Worm (Caenorhabditis elegans) whole organism, L4 larva: ENCODE measurements around the gene aptf-3.

Source experiments
- F10B5.3 ChIP-seq: sonication (generic microtip); optimal IDR thresholded peaks from 2 replicates; lab custom pipeline; 2016; ENCODE audit warnings: mild to moderate bottlenecking, missing genetic modification characterization, missing compliant biosample characterization
- F37D6.2 ChIP-seq: sonication (generic microtip); optimal IDR thresholded peaks from 2 replicates; lab custom pipeline; 2016; ENCODE audit warnings: mild to moderate bottlenecking, missing genetic modification characterization, missing compliant biosample characterization
- F44E2.7 ChIP-seq: fragments of 200-800 bp; sonication (Bioruptor generic); IDR thresholded peaks from 2 replicates; pipeline ENCODE4 v2.1.2; 2022; ENCODE audit warnings: missing genetic modification characterization, missing compliant biosample characterization
- F49E8.2 ChIP-seq: sonication (generic microtip); optimal IDR thresholded peaks from 2 replicates; lab custom pipeline; 2016; ENCODE audit warnings: missing compliant biosample characterization, mild to moderate bottlenecking, missing genetic modification characterization, borderline replicate concordance
- T26A8.4 ChIP-seq: fragments of 200-800 bp; sonication (Bioruptor generic); IDR thresholded peaks from 2 replicates; pipeline ENCODE4 v1.3.6; 2022; ENCODE audit warnings: missing genetic modification characterization, missing compliant biosample characterization
- Y5F2A.4 ChIP-seq: fragments of 200-800 bp; sonication (Bioruptor generic); optimal IDR thresholded peaks from 2 replicates; lab custom pipeline; 2018; ENCODE audit warnings: mild to moderate bottlenecking, missing genetic modification characterization, missing compliant biosample characterization
- ZK546.5 ChIP-seq, 2 experiments: sonication (generic microtip); optimal IDR thresholded peaks; 2 replicates each; lab custom pipeline; 2017; ENCODE audit warnings: missing biosample characterization in 2 of 2, missing genetic modification characterization in 2 of 2
- aha-1 ChIP-seq: fragments of 150-350 bp; peaks from one replicate; lab custom pipeline; 2014; ENCODE audit warnings: missing biosample characterization, missing genetic modification characterization
- aly-2 ChIP-seq: sonication (generic microtip); optimal IDR thresholded peaks from 2 replicates; lab custom pipeline; 2018; ENCODE audit warnings: missing biosample characterization, missing genetic modification characterization
- attf-4 ChIP-seq: sonication (generic microtip); optimal IDR thresholded peaks from 3 replicates; lab custom pipeline; 2017; ENCODE audit warnings: missing biosample characterization, missing genetic modification characterization
- ceh-28 ChIP-seq: fragments of 150-350 bp; optimal IDR thresholded peaks from 2 replicates; lab custom pipeline; 2014; ENCODE audit warnings: missing biosample characterization, missing genetic modification reagents, missing genetic modification characterization
- ceh-32 ChIP-seq: sonication (generic microtip); optimal IDR thresholded peaks from 2 replicates; lab custom pipeline; 2016; ENCODE audit warnings: mild to moderate bottlenecking, missing genetic modification characterization, missing compliant biosample characterization; ENCODE audit not compliant: poor library complexity
- ceh-44 ChIP-seq: fragments of 200-800 bp; sonication (Bioruptor generic); IDR thresholded peaks from 2 replicates; pipeline ENCODE4 v1.3.6; 2022; ENCODE audit warnings: missing genetic modification reagents, missing genetic modification characterization, missing compliant biosample characterization
- ces-1 ChIP-seq: fragments of 150-350 bp; sonication (generic microtip); optimal IDR thresholded peaks from 4 replicates; lab custom pipeline; 2014; ENCODE audit warnings: missing biosample characterization, missing genetic modification reagents, missing genetic modification characterization
- ctbp-1 ChIP-seq: fragments of 200-800 bp; sonication (Bioruptor generic); IDR thresholded peaks from 2 replicates; pipeline ENCODE4 v1.3.6; 2022; ENCODE audit warnings: missing genetic modification reagents, missing genetic modification characterization, missing compliant biosample characterization
- daf-16 ChIP-seq, 3 experiments: sonication (generic microtip); optimal IDR thresholded peaks; 2 replicates each; lab custom pipeline; 2016 to 2017; ENCODE audit warnings: missing genetic modification characterization in 3 of 3, missing genetic modification reagents in 3 of 3, mild to moderate bottlenecking in 2 of 3, missing compliant biosample characterization in 2 of 3, missing biosample characterization in 1 of 3, moderate library complexity in 1 of 3
- dmd-9 ChIP-seq: fragments of 200-800 bp; sonication (Bioruptor generic); IDR thresholded peaks from 2 replicates; pipeline ENCODE4 v1.3.6; 2022; ENCODE audit warnings: missing genetic modification reagents, missing genetic modification characterization, missing compliant biosample characterization
- dpl-1 ChIP-seq: fragments of 150-350 bp; optimal IDR thresholded peaks from 2 replicates; lab custom pipeline; 2014; ENCODE audit warnings: missing biosample characterization, missing genetic modification reagents, missing genetic modification characterization
- dve-1 ChIP-seq: sonication (generic microtip); optimal IDR thresholded peaks from 2 replicates; lab custom pipeline; 2017; ENCODE audit warnings: antibody characterized with exemption, mild to moderate bottlenecking, missing genetic modification characterization, missing compliant biosample characterization; ENCODE audit not compliant: insufficient read depth
- egl-43 ChIP-seq: fragments of 200-800 bp; sonication (Bioruptor generic); IDR thresholded peaks from 2 replicates; pipeline ENCODE4 v1.3.6; 2022; ENCODE audit warnings: missing genetic modification reagents, missing genetic modification characterization, missing compliant biosample characterization
- fkh-10 ChIP-seq: fragments of 150-350 bp; optimal IDR thresholded peaks from 2 replicates; lab custom pipeline; 2014; ENCODE audit warnings: missing biosample characterization, missing genetic modification reagents, missing genetic modification characterization
- hlh-11 ChIP-seq: fragments of 200-800 bp; sonication (Bioruptor generic); optimal IDR thresholded peaks from 2 replicates; lab custom pipeline; 2018; ENCODE audit warnings: mild to moderate bottlenecking, missing genetic modification characterization, missing compliant biosample characterization
- hlh-30 ChIP-seq: sonication (generic microtip); optimal IDR thresholded peaks from 2 replicates; lab custom pipeline; 2017; ENCODE audit warnings: antibody characterized with exemption, mild to moderate bottlenecking, missing genetic modification characterization, missing compliant biosample characterization; ENCODE audit not compliant: insufficient read depth
- lim-7 ChIP-seq: fragments of 200-800 bp; sonication (Bioruptor generic); IDR thresholded peaks from 2 replicates; pipeline ENCODE4 v1.3.6; 2022; ENCODE audit warnings: missing genetic modification characterization, missing compliant biosample characterization
- lin-1 ChIP-seq: fragments of 200-800 bp; sonication (Bioruptor generic); IDR thresholded peaks from 2 replicates; pipeline ENCODE4 v1.3.6; 2022; ENCODE audit warnings: missing genetic modification reagents, missing genetic modification characterization, missing compliant biosample characterization
- lin-29 ChIP-seq: fragments of 200-800 bp; sonication (Bioruptor generic); IDR thresholded peaks from 2 replicates; pipeline ENCODE4 v1.3.6; 2022; ENCODE audit warnings: missing genetic modification reagents, missing genetic modification characterization, missing compliant biosample characterization
- lir-3 ChIP-seq: sonication (generic microtip); optimal IDR thresholded peaks from 2 replicates; lab custom pipeline; 2016; ENCODE audit warnings: mild to moderate bottlenecking, missing genetic modification characterization, missing compliant biosample characterization
- lsy-2 ChIP-seq, 2 experiments: fragments of 150-350 bp in 1 of 2; sonication (generic microtip) in 1 of 2; optimal IDR thresholded peaks; 2 replicates each; lab custom pipeline; 2014 to 2017; ENCODE audit warnings: missing biosample characterization in 2 of 2, missing genetic modification characterization in 2 of 2
- mdl-1 ChIP-seq, 2 experiments: fragments of 150-350 bp in 1 of 2; sonication (generic microtip) in 1 of 2; optimal IDR thresholded peaks; 2 replicates each; lab custom pipeline; 2014 to 2017; ENCODE audit warnings: missing biosample characterization in 2 of 2, missing genetic modification characterization in 2 of 2
- mep-1 ChIP-seq: fragments of 150-350 bp; sonication (generic microtip); optimal IDR thresholded peaks from 3 replicates; lab custom pipeline; 2014; ENCODE audit warnings: missing biosample characterization, missing genetic modification characterization
- mxl-2 ChIP-seq: fragments of 200-800 bp; sonication (Bioruptor generic); conservative IDR thresholded peaks from 2 replicates; pipeline ENCODE4 v1.3.6; 2022; ENCODE audit warnings: missing genetic modification reagents, missing genetic modification characterization, missing compliant biosample characterization
- mxl-3 ChIP-seq: fragments of 200-800 bp; sonication (Bioruptor generic); optimal IDR thresholded peaks from 2 replicates; lab custom pipeline; 2018; ENCODE audit warnings: mild to moderate bottlenecking, missing genetic modification characterization, missing compliant biosample characterization
- nhr-25 ChIP-seq: sonication (generic microtip); optimal IDR thresholded peaks from 2 replicates; lab custom pipeline; 2017; ENCODE audit warnings: missing genetic modification characterization, mild to moderate bottlenecking, missing compliant biosample characterization, antibody characterized with exemption, moderate library complexity, borderline replicate concordance; ENCODE audit not compliant: insufficient read depth
- nhr-28 ChIP-seq: fragments of 150-350 bp; optimal IDR thresholded peaks from 2 replicates; lab custom pipeline; 2014; ENCODE audit warnings: missing biosample characterization, missing genetic modification characterization
- nhr-42 ChIP-seq: fragments of 200-800 bp; sonication (Bioruptor generic); IDR thresholded peaks from 2 replicates; pipeline ENCODE4 v1.3.6; 2022; ENCODE audit warnings: missing genetic modification characterization, missing compliant biosample characterization
- nhr-48 ChIP-seq: sonication (generic microtip); optimal IDR thresholded peaks from 2 replicates; lab custom pipeline; 2016; ENCODE audit warnings: mild to moderate bottlenecking, missing genetic modification characterization, missing compliant biosample characterization
- saeg-2 ChIP-seq: fragments of 200-800 bp; sonication (Bioruptor generic); IDR thresholded peaks from 2 replicates; pipeline ENCODE4 v1.3.6; 2022; ENCODE audit warnings: missing genetic modification reagents, missing genetic modification characterization, missing compliant biosample characterization
- skn-1 ChIP-seq: fragments of 150-350 bp; optimal IDR thresholded peaks from 2 replicates; lab custom pipeline; 2014; ENCODE audit warnings: missing biosample characterization, missing genetic modification characterization
- snpc-4 ChIP-seq: fragments of 150-350 bp; optimal IDR thresholded peaks from 2 replicates; lab custom pipeline; 2014; ENCODE audit warnings: missing biosample characterization, missing genetic modification characterization
- spr-1 ChIP-seq: sonication (generic microtip); optimal IDR thresholded peaks from 2 replicates; lab custom pipeline; 2016; ENCODE audit warnings: mild to moderate bottlenecking, missing genetic modification characterization, missing compliant biosample characterization
- tag-97 ChIP-seq: fragments of 200-800 bp; sonication (Bioruptor generic); IDR thresholded peaks from 2 replicates; pipeline ENCODE4 v1.3.6; 2022; ENCODE audit warnings: missing genetic modification characterization, missing compliant biosample characterization
- tra-1 ChIP-seq: fragments of 200-800 bp; sonication (Bioruptor generic); IDR thresholded peaks from 2 replicates; pipeline ENCODE4 v1.3.6; 2022; ENCODE audit warnings: missing genetic modification reagents, missing genetic modification characterization, missing compliant biosample characterization
- unc-62 ChIP-seq, 3 experiments: fragments of 150-350 bp in 1 of 3; sonication (generic microtip); optimal IDR thresholded peaks in 2 of 3; peaks in 1 of 3; 1 replicate in 1 of 3; 2 replicates in 2 of 3; lab custom pipeline; 2014 to 2017; ENCODE audit warnings: missing biosample characterization in 3 of 3, missing genetic modification characterization in 3 of 3, missing genetic modification reagents in 3 of 3, missing genotype in 1 of 3
- zag-1 ChIP-seq: fragments of 150-350 bp; optimal IDR thresholded peaks from 2 replicates; lab custom pipeline; 2014; ENCODE audit warnings: missing biosample characterization, missing genetic modification characterization
- zfp-2 ChIP-seq: sonication (generic microtip); optimal IDR thresholded peaks from 2 replicates; lab custom pipeline; 2016; ENCODE audit warnings: mild to moderate bottlenecking, missing genetic modification characterization, missing compliant biosample characterization

Gene aptf-3

DNA sequence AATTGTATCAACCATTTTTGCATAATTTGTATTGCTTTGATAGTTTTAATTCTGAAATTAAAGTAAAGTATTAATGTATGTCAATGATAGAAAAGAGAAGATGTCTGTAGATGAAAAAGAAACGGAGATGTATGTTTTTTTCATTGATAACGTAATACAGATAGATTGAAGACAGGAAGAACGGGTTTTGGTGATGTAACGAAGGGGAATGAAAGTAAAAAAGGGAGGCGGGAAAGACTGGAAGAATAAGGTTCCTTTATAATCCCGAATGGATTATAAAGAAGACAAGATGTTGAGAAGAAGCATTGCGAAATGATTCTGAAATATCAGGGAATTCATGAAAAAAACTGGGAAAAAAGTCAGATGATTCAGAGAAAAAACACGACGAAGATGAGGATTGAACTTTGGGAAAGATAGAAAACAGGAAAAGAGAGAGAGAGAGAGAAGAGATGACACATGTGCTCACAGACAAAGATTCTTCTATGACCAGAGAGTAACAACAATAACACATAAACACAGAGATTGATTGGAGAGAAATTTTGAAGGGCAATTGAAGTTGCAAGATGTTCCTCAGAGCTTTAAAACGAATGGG is 8.9 kb upstream of the aptf-3 start, which contains the start of gene F54C9.11 (continued):
- TF ChIP-seq dve-1 (tag; lab: Kevin White, UChicago) (peak; percentile 31), lir-3 (tag; lab: Kevin White, UChicago) (no peak), tra-1 (GFP tag; lab: Robert Waterston, UW) (no peak), dpl-1 (GFP tag; lab: Kevin White, UChicago) (no peak), zag-1 (tag; lab: Kevin White, UChicago) (no peak), mdl-1 (tag; optimal IDR thresholded peaks at IDR 0.05; lab: Kevin White, UChicago) (peak in 1 of 2 experiments; percentile 55), nhr-28 (tag; lab: Kevin White, UChicago) (peak; percentile 16), nhr-48 (tag; lab: Kevin White, UChicago) (peak; percentile 51), mxl-2 (GFP tag; lab: Robert Waterston, UW) (no peak), F37D6.2 (tag; lab: Kevin White, UChicago) (no peak), F10B5.3 (tag; lab: Kevin White, UChicago) (no peak), tag-97 (GFP tag; lab: Robert Waterston, UW) (no peak), ceh-32 (no peak), daf-16 (GFP tag; optimal IDR thresholded peaks at IDR 0.05; lab: Kevin White, UChicago) (peak in 1 of 2 experiments; percentile 57), daf-16 (tag; optimal IDR thresholded peaks at IDR 0.05; lab: Kevin White, UChicago) (no peak), lin-1 (GFP tag; lab: Robert Waterston, UW) (no peak), ZK546.5 (tag; optimal IDR thresholded peaks at IDR 0.05; lab: Kevin White, UChicago) (no peak)
- TF ChIP-seq, all 104 proteins: peak for 14

DNA sequence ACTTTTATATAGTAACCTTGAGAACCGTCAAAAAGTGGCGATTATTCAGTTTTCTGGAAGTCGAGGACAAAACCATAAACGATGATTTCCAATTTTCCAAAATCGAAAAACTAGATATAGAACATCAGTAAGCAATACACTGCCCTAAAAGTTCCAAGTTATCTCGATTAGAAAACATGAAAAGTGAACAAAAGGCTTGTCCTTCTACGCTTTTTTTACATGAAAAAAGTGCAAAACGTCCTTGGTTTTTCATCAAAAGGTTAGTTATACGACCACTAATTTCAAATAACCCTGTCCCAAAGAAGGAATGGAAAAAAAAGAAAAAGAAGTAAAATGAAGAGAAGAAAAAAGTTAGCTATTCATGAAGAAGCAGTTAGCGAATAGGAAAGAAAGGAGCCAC is 8.1 kb upstream of the aptf-3 start:
- no peak for TF ChIP-seq ceh-44 (GFP tag; lab: Robert Waterston, UW)
- no peak for TF ChIP-seq nhr-42 (GFP tag; lab: Robert Waterston, UW)
- no peak for TF ChIP-seq lim-7 (GFP tag; lab: Robert Waterston, UW)
- no peak for TF ChIP-seq F44E2.7
- TF ChIP-seq nhr-28 (tag; lab: Kevin White, UChicago), result no peak
- TF ChIP-seq nhr-25, result peak; percentile 51
- TF ChIP-seq saeg-2 (GFP tag; lab: Robert Waterston, UW), result no peak
- peak; percentile 73 for TF ChIP-seq aha-1 (tag; lab: Kevin White, UChicago)
- no peak for TF ChIP-seq zfp-2 (tag; lab: Kevin White, UChicago)
- TF ChIP-seq skn-1 (tag; lab: Kevin White, UChicago), result no peak

DNA sequence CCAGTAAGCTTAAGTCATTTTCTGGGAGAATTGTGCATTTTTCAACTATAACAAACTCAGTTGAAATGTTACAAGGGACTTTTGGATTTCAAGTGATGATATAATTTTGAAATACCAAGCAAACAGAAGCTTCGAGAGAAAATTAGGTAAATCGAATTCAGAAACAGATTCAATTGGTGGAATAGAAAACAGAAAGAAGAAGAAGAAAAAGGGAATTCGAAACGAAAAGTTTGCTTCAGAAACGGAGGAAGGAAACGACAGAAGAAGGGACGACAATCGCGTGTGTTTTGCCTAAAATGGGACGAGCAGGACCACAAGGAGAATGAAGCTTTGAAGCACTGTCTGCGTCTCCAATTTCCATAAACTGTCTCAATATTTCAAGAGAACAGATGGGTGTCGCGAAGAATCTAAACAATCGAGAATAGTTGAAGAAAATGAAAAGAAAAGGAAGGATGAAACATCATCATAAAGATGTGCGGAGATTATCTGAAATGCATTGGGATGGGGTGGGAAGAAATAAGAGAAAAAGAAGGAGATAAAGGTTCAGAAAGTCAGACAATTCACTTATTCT is 6.2 kb upstream of the aptf-3 start:
- TF ChIP-seq nhr-48 (tag; lab: Kevin White, UChicago) (no peak), lsy-2 (tag; optimal IDR thresholded peaks at IDR 0.05; lab: Kevin White, UChicago) (peak; percentile 8 to 14), ceh-28 (tag; lab: Kevin White, UChicago) (no peak), ces-1 (GFP tag; lab: Kevin White, UChicago) (peak; percentile 86), egl-43 (GFP tag; lab: Robert Waterston, UW) (no peak), aha-1 (tag; lab: Kevin White, UChicago) (peak; percentile 94), hlh-30 (tag; lab: Kevin White, UChicago) (no peak), ctbp-1 (GFP tag; lab: Robert Waterston, UW) (no peak; the same call in 1 of the 2 replicates), unc-62 (GFP tag; optimal IDR thresholded peaks at IDR 0.05 in 1 of 2; lab: Kevin White, UChicago) (peak in 1 of 2 experiments; percentile 85), unc-62 (tag; optimal IDR thresholded peaks at IDR 0.05; lab: Kevin White, UChicago) (no peak), fkh-10 (GFP tag; lab: Kevin White, UChicago) (peak; percentile 26), attf-4 (tag; lab: Kevin White, UChicago) (no peak), hlh-11 (tag; lab: Kevin White, UChicago) (no peak), Y5F2A.4 (no peak), ZK546.5 (tag; optimal IDR thresholded peaks at IDR 0.05; lab: Kevin White, UChicago) (no peak), F49E8.2 (tag; lab: Kevin White, UChicago) (no peak), dve-1 (tag; lab: Kevin White, UChicago) (peak; percentile 13), dmd-9 (GFP tag; lab: Robert Waterston, UW) (no peak), aly-2 (tag; lab: Kevin White, UChicago) (no peak), spr-1 (no peak), T26A8.4 (GFP tag; lab: Robert Waterston, UW) (no peak), lin-29 (GFP tag; lab: Robert Waterston, UW) (no peak), mxl-2 (GFP tag; lab: Robert Waterston, UW) (no peak), snpc-4 (tag; lab: Kevin White, UChicago) (no peak), mep-1 (tag; lab: Kevin White, UChicago) (no peak), mxl-3 (GFP tag; lab: Kevin White, UChicago) (no peak)
